In genomic region chrV:4373656-4374055, ce11 we compare ENCODE assay signal across 2 worm cellular contexts.
TF ChIP-seq lines count a peak whose summit lies in the region.

No protein-coding gene starts in this region.

TF ChIP-seq in whole organism, L4 larva, 104 proteins besides CTCF, POLR2A, EP300 and RAD21:
- no peak for TF ChIP-seq mep-1 (tag; optimal IDR thresholded peaks at IDR 0.05; lab: Kevin White, UChicago)
- peak; percentile 42 for TF ChIP-seq lin-38 (GFP tag; IDR thresholded peaks at IDR 0.05; lab: Robert Waterston, UW)

TF ChIP-seq in whole organism, young adult, 124 proteins besides CTCF, POLR2A, EP300 and RAD21:
- TF ChIP-seq F49E8.2 (tag; optimal IDR thresholded peaks at IDR 0.05; lab: Kevin White, UChicago; ENCODE audit: insufficient read depth) (peak; percentile 23), B0261.1 (tag; optimal IDR thresholded peaks at IDR 0.05; lab: Kevin White, UChicago) (no peak), sea-2 (GFP tag; IDR thresholded peaks at IDR 0.05; lab: Robert Waterston, UW) (no peak), mcd-1 (GFP tag; IDR thresholded peaks at IDR 0.05; lab: Robert Waterston, UW) (no peak), mes-4 (tag; optimal IDR thresholded peaks at IDR 0.05; lab: Kevin White, UChicago) (no peak), tbp1 (GFP tag; optimal IDR thresholded peaks at IDR 0.05; lab: Kevin White, UChicago) (no peak), rpc-1 (optimal IDR thresholded peaks at IDR 0.05; lab: Kevin White, UChicago) (no peak), rpc-1 (tag; optimal IDR thresholded peaks at IDR 0.05; lab: Kevin White, UChicago) (no peak), ztf-6 (GFP tag; IDR thresholded peaks at IDR 0.05; lab: Robert Waterston, UW) (no peak), ceh-40 (GFP tag; IDR thresholded peaks at IDR 0.05; lab: Robert Waterston, UW) (no peak), F33H1.4 (GFP tag; IDR thresholded peaks at IDR 0.05; lab: Robert Waterston, UW) (no peak), ama-1 (optimal IDR thresholded peaks at IDR 0.05; lab: Kevin White, UChicago) (no peak), ama-1 (GFP tag; optimal IDR thresholded peaks at IDR 0.05; lab: Kevin White, UChicago) (peak; percentile 15 to 52), lsy-27 (tag; optimal IDR thresholded peaks at IDR 0.05; lab: Kevin White, UChicago; ENCODE audit: borderline replicate concordance, insufficient read depth) (no peak), hlh-12 (tag; optimal IDR thresholded peaks at IDR 0.05; lab: Kevin White, UChicago) (no peak), pbrm-1 (GFP tag; IDR thresholded peaks at IDR 0.05; lab: Robert Waterston, UW) (no peak), cebp-2 (GFP tag; IDR thresholded peaks at IDR 0.05; lab: Robert Waterston, UW) (no peak), Y79H2A.3 (GFP tag; conservative IDR thresholded peaks at IDR 0.05; lab: Robert Waterston, UW) (peak; percentile 76; the same call in 1 of the 2 replicates), nfya-2 (GFP tag; IDR thresholded peaks at IDR 0.05; lab: Robert Waterston, UW) (no peak), efl-1 (GFP tag; optimal IDR thresholded peaks at IDR 0.05; lab: Kevin White, UChicago) (no peak), egl-44 (GFP tag; IDR thresholded peaks at IDR 0.05; lab: Robert Waterston, UW) (no peak), hsf-1 (GFP tag; IDR thresholded peaks at IDR 0.05; lab: Robert Waterston, UW) (no peak), athp-1 (tag; optimal IDR thresholded peaks at IDR 0.05; lab: Kevin White, UChicago) (peak; percentile 35), ekl-4 (GFP tag; IDR thresholded peaks at IDR 0.05; lab: Robert Waterston, UW) (0 out of 2 replicates have a peak, but pooled peaks have one; percentile 44), ceh-27 (GFP tag; optimal IDR thresholded peaks at IDR 0.05; lab: Kevin White, UChicago) (no peak), hlh-26 (GFP tag; conservative IDR thresholded peaks at IDR 0.05; lab: Robert Waterston, UW) (no peak), him-1 (tag; optimal IDR thresholded peaks at IDR 0.05; lab: Kevin White, UChicago) (no peak), ztf-26 (tag; optimal IDR thresholded peaks at IDR 0.05; lab: Kevin White, UChicago) (no peak), T26A5.8 (tag; optimal IDR thresholded peaks at IDR 0.05; lab: Kevin White, UChicago) (no peak), cebp-1 (GFP tag; IDR thresholded peaks at IDR 0.05; lab: Robert Waterston, UW) (no peak), cebp-1 (tag; optimal IDR thresholded peaks at IDR 0.05; lab: Kevin White, UChicago) (peak; percentile 14), pha-4 (tag; optimal IDR thresholded peaks at IDR 0.05; lab: Kevin White, UChicago) (no peak), rec-8 (tag; optimal IDR thresholded peaks at IDR 0.05; lab: Kevin White, UChicago) (peak in 1 of 2 experiments; percentile 24), F23B12.7 (tag; optimal IDR thresholded peaks at IDR 0.05; lab: Kevin White, UChicago; ENCODE audit: insufficient read depth) (no peak), Y67H2A.10 (GFP tag; conservative IDR thresholded peaks at IDR 0.05; lab: Robert Waterston, UW) (no peak), C17E4.6 (GFP tag; IDR thresholded peaks at IDR 0.05; lab: Robert Waterston, UW) (no peak), attf-5 (GFP tag; optimal IDR thresholded peaks at IDR 0.05; lab: Kevin White, UChicago) (no peak), sptf-2 (GFP tag; optimal IDR thresholded peaks at IDR 0.05; lab: Kevin White, UChicago) (no peak), lag-1 (GFP tag; IDR thresholded peaks at IDR 0.05; lab: Robert Waterston, UW) (no peak), F39B2.1 (GFP tag; IDR thresholded peaks at IDR 0.05; lab: Robert Waterston, UW) (no peak), nhr-27 (tag; optimal IDR thresholded peaks at IDR 0.05; lab: Kevin White, UChicago) (no peak), repo-1 (tag; optimal IDR thresholded peaks at IDR 0.05; lab: Kevin White, UChicago) (no peak), madf-6 (GFP tag; IDR thresholded peaks at IDR 0.05; lab: Robert Waterston, UW) (peak; percentile 59), die-1 (tag; optimal IDR thresholded peaks at IDR 0.05; lab: Kevin White, UChicago) (no peak), ceh-100 (GFP tag; IDR thresholded peaks at IDR 0.05; lab: Robert Waterston, UW) (no peak), madf-3 (GFP tag; IDR thresholded peaks at IDR 0.05; lab: Robert Waterston, UW) (no peak), K12H6.12 (tag; optimal IDR thresholded peaks at IDR 0.05; lab: Kevin White, UChicago) (no peak), gei-17 (GFP tag; optimal IDR thresholded peaks at IDR 0.05; lab: Kevin White, UChicago) (no peak), zim-3 (tag; optimal IDR thresholded peaks at IDR 0.05; lab: Kevin White, UChicago) (no peak), aptf-3 (GFP tag; IDR thresholded peaks at IDR 0.05; lab: Robert Waterston, UW) (no peak), ccch-3 (GFP tag; optimal IDR thresholded peaks at IDR 0.05; lab: Kevin White, UChicago) (no peak), F57C9.4 (tag; optimal IDR thresholded peaks at IDR 0.05; lab: Kevin White, UChicago) (no peak), snpc-4 (GFP tag; optimal IDR thresholded peaks at IDR 0.05; lab: Kevin White, UChicago) (no peak), snpc-4 (tag; optimal IDR thresholded peaks at IDR 0.05; lab: Kevin White, UChicago) (peak in 1 of 4 experiments; percentile 0), lir-1 (GFP tag; conservative IDR thresholded peaks at IDR 0.05; lab: Robert Waterston, UW) (no peak), rcor-1 (GFP tag; IDR thresholded peaks at IDR 0.05; lab: Robert Waterston, UW) (no peak), F22D6.2 (tag; optimal IDR thresholded peaks at IDR 0.05; lab: Kevin White, UChicago) (no peak), nhr-179 (tag; optimal IDR thresholded peaks at IDR 0.05; lab: Kevin White, UChicago) (no peak), ceh-91 (GFP tag; IDR thresholded peaks at IDR 0.05; lab: Robert Waterston, UW) (no peak), snpc-1.3 (tag; optimal IDR thresholded peaks at IDR 0.05; lab: Kevin White, UChicago; ENCODE audit: insufficient read depth) (peak; percentile 51), attf-6 (GFP tag; IDR thresholded peaks at IDR 0.05; lab: Robert Waterston, UW) (no peak), nhr-80 (tag; optimal IDR thresholded peaks at IDR 0.05; lab: Kevin White, UChicago) (no peak), snpc-3.4 (tag; optimal IDR thresholded peaks at IDR 0.05; lab: Kevin White, UChicago) (peak; percentile 44), F55B11.4 (tag; optimal IDR thresholded peaks at IDR 0.05; lab: Kevin White, UChicago; ENCODE audit: borderline replicate concordance, insufficient read depth) (no peak), dox-1 (GFP tag; IDR thresholded peaks at IDR 0.05; lab: Robert Waterston, UW) (no peak), D2030.7 (GFP tag; IDR thresholded peaks at IDR 0.05; lab: Robert Waterston, UW) (0 out of 2 replicates have a peak, but pooled peaks have one; percentile 28), T07F8.4 (tag; optimal IDR thresholded peaks at IDR 0.05; lab: Kevin White, UChicago) (no peak), K11D2.4 (GFP tag; IDR thresholded peaks at IDR 0.05; lab: Robert Waterston, UW) (no peak), lin-26 (GFP tag; IDR thresholded peaks at IDR 0.05; lab: Robert Waterston, UW) (no peak), atf-7 (tag; optimal IDR thresholded peaks at IDR 0.05; lab: Kevin White, UChicago) (no peak), hrde-1 (tag; optimal IDR thresholded peaks at IDR 0.05; lab: Kevin White, UChicago; ENCODE audit: borderline replicate concordance) (peak; percentile 15), nfyb-1 (GFP tag; IDR thresholded peaks at IDR 0.05; lab: Robert Waterston, UW) (0 out of 2 replicates have a peak, but pooled peaks have one; percentile 34), lsl-1 (GFP tag; optimal IDR thresholded peaks at IDR 0.05; lab: Kevin White, UChicago) (peak; percentile 14), ceh-58 (GFP tag; IDR thresholded peaks at IDR 0.05; lab: Robert Waterston, UW) (no peak), mxl-1 (tag; optimal IDR thresholded peaks at IDR 0.05; lab: Kevin White, UChicago) (no peak), F37B4.10 (GFP tag; IDR thresholded peaks at IDR 0.05; lab: Robert Waterston, UW) (no peak), Y56A3A.18 (GFP tag; IDR thresholded peaks at IDR 0.05; lab: Robert Waterston, UW) (no peak), madf-8 (GFP tag; conservative IDR thresholded peaks at IDR 0.05; lab: Robert Waterston, UW) (0 out of 2 replicates have a peak, but pooled peaks have one; percentile 14), ceh-79 (tag; optimal IDR thresholded peaks at IDR 0.05; lab: Kevin White, UChicago) (no peak), lin-40 (tag; optimal IDR thresholded peaks at IDR 0.05; lab: Kevin White, UChicago) (no peak), ztf-25 (GFP tag; IDR thresholded peaks at IDR 0.05; lab: Robert Waterston, UW) (no peak), F57A8.1 (GFP tag; optimal IDR thresholded peaks at IDR 0.05; lab: Kevin White, UChicago) (no peak), Y53F4B.3 (GFP tag; IDR thresholded peaks at IDR 0.05; lab: Robert Waterston, UW) (no peak), mel-28 (tag; optimal IDR thresholded peaks at IDR 0.05; lab: Kevin White, UChicago; ENCODE audit: borderline replicate concordance) (no peak)

Comparison
In these comparisons a context has a peak if more than half of its experiments do, and no peak if none do; other contexts are left out.
1. Of the 7 proteins assayed by ChIP-seq in both whole organism, young adult and whole organism, L4 larva: peak only in whole organism, young adult: F49E8.2 and ama-1; only in whole organism, L4 larva: none; in both: none; in neither: 4; mixed calls (peak in some experiments, not most) for 1.